Fruit fly (Drosophila melanogaster) S2 (cell line): Measurements from ENCODE around the gene Mcm7.

ENCODE experiments used
- CG8478 ChIP-seq: fragments of >200 bp; optimal IDR thresholded peaks from 2 replicates; lab custom pipeline; 2018
- CTCF ChIP-seq, 2 experiments: fragments of >200 bp; optimal IDR thresholded peaks; 2 replicates each; lab custom pipeline; 2018

Gene Mcm7

DNA sequence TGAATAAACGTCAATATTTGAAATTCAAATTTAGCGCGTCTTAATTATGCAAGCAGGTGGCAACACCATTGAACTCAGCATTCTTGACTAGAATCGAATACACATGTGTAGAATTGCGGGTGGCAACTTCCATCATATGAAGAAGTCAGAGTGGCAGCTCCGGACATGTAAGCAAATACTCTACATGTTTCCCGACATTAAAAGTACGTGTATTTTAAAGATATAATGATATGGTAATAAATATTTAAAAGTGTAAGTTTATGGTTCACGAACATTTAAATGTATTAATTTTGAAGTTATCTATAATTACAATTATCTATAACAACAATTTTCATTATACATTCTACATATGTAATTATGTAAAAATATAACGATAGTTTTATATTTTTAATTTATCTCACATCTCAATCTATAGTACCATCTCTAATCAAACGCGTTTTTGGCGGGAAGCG is at the start of gene Mcm7:
Gene Mcm7 (plus strand): TSS at position 430 of the 452 bp plus-strand sequence.
- TF ChIP-seq CG8478 (lab: Kevin White, UChicago) (no peak), CTCF (optimal IDR thresholded peaks at IDR 0.05; lab: Kevin White, UChicago) (peak; percentile 62 to 76)

DNA sequence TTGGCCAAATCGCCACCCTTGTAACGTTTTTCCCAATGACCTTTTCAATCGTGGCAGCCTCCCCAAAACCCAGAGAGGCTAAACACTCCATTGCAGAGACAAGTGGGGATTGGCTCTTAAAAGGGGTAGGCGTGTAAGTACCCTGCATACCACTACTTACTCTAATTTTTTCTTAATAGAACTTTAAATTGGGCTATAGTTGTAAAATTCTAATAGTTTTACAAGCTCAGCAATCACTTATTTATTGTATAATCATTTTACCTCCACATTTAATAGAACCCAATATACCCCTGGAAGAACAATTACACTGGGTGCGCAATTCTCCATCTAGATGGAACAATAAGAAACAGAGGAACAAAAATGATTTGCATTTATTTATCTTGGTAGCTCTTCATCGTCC is 49.6 kb upstream of the Mcm7 start:
- TF ChIP-seq CTCF (optimal IDR thresholded peaks at IDR 0.05; lab: Kevin White, UChicago): no peak
- TF ChIP-seq CG8478 (lab: Kevin White, UChicago): no peak

dm6 chr3L:8842359-8842758 is 49.0 kb upstream of the Mcm7 start:
- TF ChIP-seq CG8478 (lab: Kevin White, UChicago): no peak
- TF ChIP-seq CTCF (optimal IDR thresholded peaks at IDR 0.05; lab: Kevin White, UChicago): no peak

- TF ChIP-seq CG8478 (lab: Kevin White, UChicago) (no peak), CTCF (optimal IDR thresholded peaks at IDR 0.05; lab: Kevin White, UChicago) (no peak)
These were observed 41.6 kb upstream of the Mcm7 start for dm6 chr3L:8849817-8850216.

DNA sequence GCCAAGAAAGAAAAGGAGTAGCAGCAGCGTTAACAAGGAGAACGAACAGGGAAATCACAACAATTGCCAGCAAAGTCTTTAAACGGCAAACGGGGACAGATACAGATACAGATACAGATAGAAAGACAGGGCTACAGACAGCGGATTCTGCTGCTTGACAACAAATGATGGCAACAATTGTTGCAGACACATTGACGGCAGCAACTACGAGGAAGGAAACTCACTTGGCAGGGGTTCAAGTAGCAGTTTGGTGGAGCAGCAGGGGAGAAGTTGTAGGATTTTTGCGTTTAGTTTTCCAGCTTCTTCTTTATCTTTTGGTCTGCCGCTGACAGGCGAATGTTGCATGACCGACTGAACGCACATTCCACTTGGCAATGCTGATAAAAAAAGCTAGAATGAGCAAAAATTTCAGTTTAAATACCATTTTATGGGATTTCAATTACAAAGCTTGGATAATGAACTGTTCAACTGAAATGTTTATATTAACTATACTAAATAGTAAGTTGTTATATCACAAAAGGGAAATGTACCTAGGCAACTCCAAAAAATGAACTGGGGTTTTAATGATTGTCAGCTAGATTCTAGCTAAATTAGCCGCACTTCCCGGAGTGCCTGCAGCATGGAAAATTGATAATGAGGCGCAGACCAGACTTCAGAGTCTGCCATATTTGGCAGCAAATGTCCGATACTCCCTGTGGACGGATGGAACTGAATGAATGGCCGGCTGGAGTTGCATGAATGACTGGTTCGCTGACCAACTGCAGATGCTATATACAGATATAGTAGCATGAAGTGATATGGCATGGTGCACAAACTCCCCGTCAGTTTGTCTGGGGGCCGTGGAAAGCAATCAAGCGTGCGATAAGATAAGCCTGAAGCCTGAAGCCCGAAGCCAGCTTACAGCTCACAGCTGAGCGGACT is 40.4 kb upstream of the Mcm7 start:
- no peak for TF ChIP-seq CG8478 (lab: Kevin White, UChicago)
- no peak for TF ChIP-seq CTCF (optimal IDR thresholded peaks at IDR 0.05; lab: Kevin White, UChicago)

dm6 chr3L:8851950-8852349 is 39.4 kb upstream of the Mcm7 start:
- TF ChIP-seq CTCF (optimal IDR thresholded peaks at IDR 0.05; lab: Kevin White, UChicago) (no peak), CG8478 (lab: Kevin White, UChicago) (no peak)

DNA sequence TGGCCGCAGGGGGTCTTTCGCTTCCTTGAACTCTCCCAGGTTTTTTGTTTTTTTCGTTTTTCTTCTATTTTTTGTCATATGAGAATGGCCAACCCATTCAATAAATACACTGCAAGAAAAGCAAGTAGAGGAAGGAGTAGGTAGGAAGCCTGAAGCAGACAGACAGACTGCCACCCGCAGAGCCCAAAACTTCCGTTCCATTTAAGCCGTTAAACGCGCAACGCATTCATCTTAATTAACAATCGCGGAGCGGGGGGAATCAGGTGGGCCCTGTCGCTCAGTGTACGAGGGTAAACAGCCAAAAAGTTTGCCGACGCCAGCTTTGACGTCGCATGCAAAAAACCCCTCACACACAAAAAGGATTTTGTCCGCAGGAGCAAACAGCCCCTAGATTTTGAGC is 38.5 kb upstream of the Mcm7 start:
- TF ChIP-seq CG8478 (lab: Kevin White, UChicago) (no peak), CTCF (optimal IDR thresholded peaks at IDR 0.05; lab: Kevin White, UChicago) (no peak)

dm6 chr3L:8853382-8853781 is 38.0 kb upstream of the Mcm7 start:
- TF ChIP-seq CTCF (optimal IDR thresholded peaks at IDR 0.05; lab: Kevin White, UChicago) (no peak), CG8478 (lab: Kevin White, UChicago) (no peak)

- TF ChIP-seq CG8478 (lab: Kevin White, UChicago) (no peak), CTCF (optimal IDR thresholded peaks at IDR 0.05; lab: Kevin White, UChicago) (no peak)
These were observed 36.1 kb upstream of the Mcm7 start for dm6 chr3L:8855262-8855661.

dm6 chr3L:8856875-8857274 is 34.5 kb upstream of the Mcm7 start:
- TF ChIP-seq CTCF (optimal IDR thresholded peaks at IDR 0.05; lab: Kevin White, UChicago): no peak
- TF ChIP-seq CG8478 (lab: Kevin White, UChicago): no peak

DNA sequence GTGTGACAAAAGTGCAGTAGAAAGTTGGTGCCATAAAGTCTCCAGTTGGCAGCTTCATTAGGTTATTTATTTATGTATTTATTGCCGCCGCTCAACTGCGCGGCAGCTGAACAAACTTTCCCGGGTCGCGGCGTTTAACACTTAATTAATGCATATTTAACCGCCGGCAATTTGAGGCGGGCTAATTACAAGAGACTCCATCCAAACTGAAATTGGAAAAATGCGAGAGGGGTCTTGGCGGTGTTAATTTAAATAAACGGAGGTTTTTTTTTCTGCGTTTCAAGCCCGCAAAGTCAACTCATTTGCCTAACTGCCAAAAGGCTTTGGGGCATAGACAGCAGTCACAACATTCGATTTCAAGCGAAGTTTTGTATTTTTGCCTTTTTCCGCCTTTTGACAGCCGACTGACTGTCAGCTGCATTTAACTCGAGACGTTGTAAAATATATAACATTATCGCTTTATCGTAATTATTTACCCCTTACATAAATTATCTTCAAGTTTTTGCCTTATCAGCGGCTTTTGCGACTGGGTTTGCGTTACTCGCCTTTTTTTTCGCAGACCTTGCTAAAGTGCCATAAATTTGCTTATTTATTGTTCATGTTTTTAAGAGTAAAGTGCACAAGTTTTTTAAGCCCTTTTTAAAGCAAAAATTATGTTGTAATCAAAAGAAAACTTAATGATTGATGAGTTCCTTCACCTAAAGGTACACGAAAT is 33.6 kb upstream of the Mcm7 start:
- no peak for TF ChIP-seq CG8478 (lab: Kevin White, UChicago)
- no peak for TF ChIP-seq CTCF (optimal IDR thresholded peaks at IDR 0.05; lab: Kevin White, UChicago)

DNA sequence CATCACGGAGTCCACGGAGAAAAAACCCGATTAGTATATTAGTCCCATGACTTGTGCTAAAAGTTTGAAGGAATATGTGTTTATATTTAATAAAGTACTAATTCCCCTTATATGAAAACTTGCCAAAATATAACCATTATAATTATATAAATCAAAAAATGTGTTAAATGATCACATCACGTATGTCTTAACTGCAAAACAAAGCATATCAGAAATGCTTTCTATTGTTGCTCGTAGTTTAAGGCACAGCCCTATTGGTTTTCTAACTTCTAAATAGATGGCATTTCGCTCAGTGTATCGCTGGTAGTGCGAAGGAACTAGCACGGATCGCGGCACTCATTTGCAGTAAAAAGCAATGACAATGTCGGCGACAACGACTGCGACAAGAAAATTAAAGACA is 31.5 kb upstream of the Mcm7 start:
- TF ChIP-seq CTCF (optimal IDR thresholded peaks at IDR 0.05; lab: Kevin White, UChicago) (no peak), CG8478 (lab: Kevin White, UChicago) (no peak)

- TF ChIP-seq CG8478 (lab: Kevin White, UChicago) (no peak), CTCF (optimal IDR thresholded peaks at IDR 0.05; lab: Kevin White, UChicago) (no peak)
These were observed 30.6 kb upstream of the Mcm7 start for dm6 chr3L:8860746-8861145.

DNA sequence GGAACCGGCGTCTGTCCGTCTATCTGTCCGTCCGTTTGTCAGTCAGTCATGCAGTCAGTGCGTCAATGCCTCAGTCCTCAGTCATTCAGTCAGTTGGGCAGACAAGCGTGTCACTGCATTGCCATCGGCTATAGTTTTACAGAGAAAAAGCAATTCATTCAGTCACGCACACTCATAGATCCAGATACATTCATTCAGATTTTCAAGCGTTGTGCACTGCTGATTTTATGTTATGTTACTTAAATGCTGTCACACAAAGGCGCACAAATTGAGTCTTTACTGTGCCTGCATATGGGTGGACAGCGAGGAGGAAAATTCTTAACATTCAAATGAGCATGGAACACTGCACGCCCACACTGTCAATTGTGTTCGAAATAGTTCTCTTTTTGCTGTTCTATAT is 26.2 kb upstream of the Mcm7 start:
- TF ChIP-seq CG8478 (lab: Kevin White, UChicago) (no peak), CTCF (optimal IDR thresholded peaks at IDR 0.05; lab: Kevin White, UChicago) (no peak)

DNA sequence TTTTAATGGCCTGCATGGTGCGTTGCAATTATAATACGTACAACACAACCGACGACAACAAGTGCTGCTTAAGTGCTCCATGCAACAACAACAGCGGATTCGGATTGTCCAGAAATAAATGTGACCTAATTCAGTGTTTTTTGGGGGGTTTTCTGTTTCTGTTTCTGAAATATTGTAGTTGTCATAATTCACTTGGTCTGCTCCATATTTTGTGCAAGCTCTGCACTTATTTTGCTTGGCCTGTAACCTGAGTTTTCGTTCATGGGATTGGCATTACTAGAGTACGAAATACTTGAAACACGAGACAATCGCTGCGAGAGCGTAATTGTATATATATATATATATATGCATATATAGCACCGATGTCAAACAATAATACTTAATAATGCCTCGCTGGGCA is 22.1 kb upstream of the Mcm7 start:
- no peak for TF ChIP-seq CG8478 (lab: Kevin White, UChicago)
- no peak for TF ChIP-seq CTCF (optimal IDR thresholded peaks at IDR 0.05; lab: Kevin White, UChicago)
